In genomic region chr2L:4185269-4186024, dm6 we compare ENCODE assay signal across 5 fruit fly cellular contexts.
TF ChIP-seq lines count a peak whose summit lies in the region.

No protein-coding gene starts in this region.

- no peak for TF ChIP-seq CTCF in whole organism, embryonic (GFP tag; optimal IDR thresholded peaks at IDR 0.05; lab: Kevin White, UChicago)

TF ChIP-seq in whole organism, adult, 20 proteins besides CTCF, POLR2A, EP300 and RAD21:
- TF ChIP-seq CG7101 (tag; optimal IDR thresholded peaks at IDR 0.05; lab: Kevin White, UChicago) (peak; percentile 18), cic (GFP tag; optimal IDR thresholded peaks at IDR 0.05; lab: Kevin White, UChicago) (no peak), CG11617 (GFP tag; optimal IDR thresholded peaks at IDR 0.05; lab: Kevin White, UChicago) (no peak), Clk (GFP tag; optimal IDR thresholded peaks at IDR 0.05; lab: Kevin White, UChicago) (no peak), Crg-1 (GFP tag; optimal IDR thresholded peaks at IDR 0.05; lab: Kevin White, UChicago) (no peak), CG12768 (GFP tag; optimal IDR thresholded peaks at IDR 0.05; lab: Kevin White, UChicago) (no peak), ovo (GFP tag; optimal IDR thresholded peaks at IDR 0.05; lab: Kevin White, UChicago) (peak; percentile 40), kay (GFP tag; lab: Kevin White, UChicago; ENCODE audit: borderline replicate concordance) (no peak), CG1620 (GFP tag; optimal IDR thresholded peaks at IDR 0.05; lab: Kevin White, UChicago) (no peak), pad (GFP tag; optimal IDR thresholded peaks at IDR 0.05; lab: Kevin White, UChicago) (peak; percentile 95), toe (GFP tag; optimal IDR thresholded peaks at IDR 0.05; lab: Kevin White, UChicago) (no peak), tj (GFP tag; optimal IDR thresholded peaks at IDR 0.05; lab: Kevin White, UChicago) (no peak), CG7045 (GFP tag; optimal IDR thresholded peaks at IDR 0.05; lab: Kevin White, UChicago) (no peak), bab1 (GFP tag; optimal IDR thresholded peaks at IDR 0.05; lab: Kevin White, UChicago) (peak; percentile 15), CG5204 (GFP tag; optimal IDR thresholded peaks at IDR 0.05; lab: Kevin White, UChicago) (no peak), CG33017 (tag; optimal IDR thresholded peaks at IDR 0.05; lab: Kevin White, UChicago) (no peak)
TF ChIP-seq in whole organism, adult: peak in this region for 4.

TF ChIP-seq in whole organism, embryonic, 481 proteins besides CTCF, POLR2A, EP300 and RAD21 (continues in another document):
- TF ChIP-seq ranshi (GFP tag; IDR thresholded peaks at IDR 0.05; lab: Robert Waterston, UW) (no peak), Scr (GFP tag; IDR thresholded peaks at IDR 0.05; lab: Robert Waterston, UW; ENCODE audit: partially characterized antibody) (no peak), CG18262 (tag; optimal IDR thresholded peaks at IDR 0.05; lab: Kevin White, UChicago) (peak; percentile 44), Sox102F (GFP tag; optimal IDR thresholded peaks at IDR 0.05; lab: Kevin White, UChicago) (peak; percentile 29), D19A (tag; optimal IDR thresholded peaks at IDR 0.05; lab: Kevin White, UChicago) (peak; percentile 95), CG6683 (GFP tag; optimal IDR thresholded peaks at IDR 0.05; lab: Kevin White, UChicago) (no peak), Ets65A (GFP tag; lab: Kevin White, UChicago) (peak; percentile 26), CG4282 (GFP tag; optimal IDR thresholded peaks at IDR 0.05; lab: Kevin White, UChicago) (no peak), Oli (tag; optimal IDR thresholded peaks at IDR 0.05; lab: Kevin White, UChicago) (peak; percentile 21), CG18599 (GFP tag; optimal IDR thresholded peaks at IDR 0.05; lab: Kevin White, UChicago) (peak; percentile 6), Hsf (GFP tag; optimal IDR thresholded peaks at IDR 0.05; lab: Kevin White, UChicago) (no peak), Chrac-16 (GFP tag; optimal IDR thresholded peaks at IDR 0.05; lab: Kevin White, UChicago) (no peak), CG17829 (tag; optimal IDR thresholded peaks at IDR 0.05; lab: Kevin White, UChicago) (peak; percentile 32), CG13424 (tag; optimal IDR thresholded peaks at IDR 0.05; lab: Kevin White, UChicago) (peak; percentile 39), kah (GFP tag; optimal IDR thresholded peaks at IDR 0.05; lab: Kevin White, UChicago) (no peak), Abd-B (GFP tag; optimal IDR thresholded peaks at IDR 0.05; lab: Kevin White, UChicago) (peak; percentile 11), row (GFP tag; IDR thresholded peaks at IDR 0.05; lab: Robert Waterston, UW) (peak; percentile 73), gem (tag; optimal IDR thresholded peaks at IDR 0.05; lab: Kevin White, UChicago) (peak; percentile 45), unpg (GFP tag; optimal IDR thresholded peaks at IDR 0.05; lab: Kevin White, UChicago) (peak; percentile 9), CG2712 (tag; optimal IDR thresholded peaks at IDR 0.05; lab: Kevin White, UChicago) (peak; percentile 36)

TF ChIP-seq in whole organism, prepupa, 60 proteins besides CTCF, POLR2A, EP300 and RAD21 (continues in another document):
- TF ChIP-seq cyc (GFP tag; optimal IDR thresholded peaks at IDR 0.05; lab: Kevin White, UChicago) (peak; percentile 42), acj6 (GFP tag; optimal IDR thresholded peaks at IDR 0.05; lab: Kevin White, UChicago) (peak; percentile 42), Blimp-1 (GFP tag; optimal IDR thresholded peaks at IDR 0.05; lab: Kevin White, UChicago) (no peak), salr (GFP tag; optimal IDR thresholded peaks at IDR 0.05; lab: Kevin White, UChicago) (no peak), Hr4 (GFP tag; optimal IDR thresholded peaks at IDR 0.05; lab: Kevin White, UChicago) (peak; percentile 54), CG15336 (GFP tag; IDR thresholded peaks at IDR 0.05; lab: Robert Waterston, UW) (peak; percentile 64; the same call in 1 of the 2 replicates), CG6792 (GFP tag; optimal IDR thresholded peaks at IDR 0.05; lab: Kevin White, UChicago) (peak; percentile 49), Eip78C (GFP tag; lab: Kevin White, UChicago) (no peak), dac (GFP tag; optimal IDR thresholded peaks at IDR 0.05; lab: Kevin White, UChicago) (no peak), Ets21C (GFP tag; optimal IDR thresholded peaks at IDR 0.05; lab: Kevin White, UChicago) (no peak), Sox15 (GFP tag; optimal IDR thresholded peaks at IDR 0.05; lab: Kevin White, UChicago) (no peak), Ets96B (tag; optimal IDR thresholded peaks at IDR 0.05; lab: Kevin White, UChicago) (no peak), CG6854 (GFP tag; optimal IDR thresholded peaks at IDR 0.05; lab: Kevin White, UChicago) (no peak), CG11762 (GFP tag; optimal IDR thresholded peaks at IDR 0.05; lab: Kevin White, UChicago; ENCODE audit: insufficient read depth) (no peak), topi (GFP tag; optimal IDR thresholded peaks at IDR 0.05; lab: Kevin White, UChicago) (no peak), OdsH (GFP tag; optimal IDR thresholded peaks at IDR 0.05; lab: Kevin White, UChicago) (no peak), Smox (GFP tag; optimal IDR thresholded peaks at IDR 0.05; lab: Kevin White, UChicago) (no peak), dsx (GFP tag; optimal IDR thresholded peaks at IDR 0.05; lab: Kevin White, UChicago; ENCODE audit: poor library complexity, severe bottlenecking) (no peak), CG11294 (GFP tag; IDR thresholded peaks at IDR 0.05; lab: Robert Waterston, UW) (no peak), Hr38 (GFP tag; optimal IDR thresholded peaks at IDR 0.05; lab: Kevin White, UChicago) (no peak), lz (GFP tag; optimal IDR thresholded peaks at IDR 0.05; lab: Kevin White, UChicago) (no peak)

TF ChIP-seq in whole organism, pupa, 21 proteins besides CTCF, POLR2A, EP300 and RAD21:
- TF ChIP-seq Pif1B (GFP tag; optimal IDR thresholded peaks at IDR 0.05; lab: Kevin White, UChicago) (no peak), Snoo (tag; optimal IDR thresholded peaks at IDR 0.05; lab: Kevin White, UChicago) (peak; percentile 39), D1 (tag; optimal IDR thresholded peaks at IDR 0.05; lab: Kevin White, UChicago) (no peak), Ets98B (GFP tag; IDR thresholded peaks at IDR 0.05; lab: Robert Waterston, UW) (peak; percentile 24; the same call in 1 of the 2 replicates), CG34367 (tag; optimal IDR thresholded peaks at IDR 0.05; lab: Kevin White, UChicago) (peak; percentile 27), CG32121 (GFP tag; IDR thresholded peaks at IDR 0.05; lab: Robert Waterston, UW) (0 out of 2 replicates have a peak, but pooled peaks have one; percentile 12)

TF ChIP-seq in whole organism, wandering third instar larva, 38 proteins besides CTCF, POLR2A, EP300 and RAD21:
- TF ChIP-seq Abd-B (GFP tag; optimal IDR thresholded peaks at IDR 0.05; lab: Kevin White, UChicago) (no peak), h (GFP tag; optimal IDR thresholded peaks at IDR 0.05; lab: Kevin White, UChicago) (peak; percentile 20), Rel (GFP tag; optimal IDR thresholded peaks at IDR 0.05; lab: Kevin White, UChicago) (no peak), Rel (tag; optimal IDR thresholded peaks at IDR 0.05; lab: Kevin White, UChicago) (no peak), dl (GFP tag; optimal IDR thresholded peaks at IDR 0.05; lab: Kevin White, UChicago; ENCODE audit: insufficient read depth in 1 of 2, partially characterized antibody in 2 of 2) (no peak), HLH106 (tag; optimal IDR thresholded peaks at IDR 0.05; lab: Kevin White, UChicago) (peak; percentile 27), woc (GFP tag; optimal IDR thresholded peaks at IDR 0.05; lab: Kevin White, UChicago) (peak; percentile 51), foxo (GFP tag; optimal IDR thresholded peaks at IDR 0.05; lab: Kevin White, UChicago) (peak in 1 of 2 experiments; percentile 30), OdsH (GFP tag; optimal IDR thresholded peaks at IDR 0.05; lab: Kevin White, UChicago) (peak; percentile 3)
